Worm (Caenorhabditis elegans) whole organism, late embryonic: ENCODE results near the gene T16G12.4.
"Not testable (repeated sequence)": the region's sequence is repeated elsewhere in the genome, so short reads cannot be mapped to it uniquely, and the experiment has no call there.

ENCODE experiments used
- F13H6.1 ChIP-seq: sonication (generic microtip); optimal IDR thresholded peaks from 2 replicates; lab custom pipeline; 2016; ENCODE audit warnings: missing genetic modification characterization, missing compliant biosample characterization
- ceh-19 ChIP-seq: fragments of 200-800 bp; sonication (Bioruptor generic); optimal IDR thresholded peaks from 2 replicates; lab custom pipeline; 2018; ENCODE audit warnings: mild to moderate bottlenecking, missing genetic modification characterization, missing compliant biosample characterization
- elt-2 ChIP-seq: sonication (generic microtip); optimal IDR thresholded peaks from 2 replicates; lab custom pipeline; 2016; ENCODE audit warnings: missing genetic modification reagents, missing genetic modification characterization, missing compliant biosample characterization
- fkh-10 ChIP-seq: fragments of 150-350 bp; optimal IDR thresholded peaks from 2 replicates; lab custom pipeline; 2014; ENCODE audit warnings: missing biosample characterization, missing genetic modification reagents, missing genetic modification characterization
- npax-4 ChIP-seq: sonication (generic microtip); optimal IDR thresholded peaks from 2 replicates; lab custom pipeline; 2016; ENCODE audit warnings: missing genetic modification characterization, missing compliant biosample characterization
- tbx-2 ChIP-seq: sonication (generic microtip); optimal IDR thresholded peaks from 2 replicates; lab custom pipeline; 2016; ENCODE audit warnings: missing genetic modification characterization, missing compliant biosample characterization
- zip-5 ChIP-seq: sonication (generic microtip); optimal IDR thresholded peaks from 2 replicates; lab custom pipeline; 2016; ENCODE audit warnings: missing genetic modification characterization, missing compliant biosample characterization

ce11 chrIII:10050321-10050720 is 7.3 kb upstream of the T16G12.4 start, which contains the start of gene T16G12.3:
- TF ChIP-seq fkh-10; ceh-19 (GFP tag; lab: Kevin White, UChicago); tbx-2 (tag; lab: Kevin White, UChicago); F13H6.1 (tag; lab: Kevin White, UChicago); elt-2 (tag; lab: Kevin White, UChicago); npax-4 (tag; lab: Kevin White, UChicago); zip-5: not testable (repeated sequence)
